Fruit fly (Drosophila melanogaster) whole organism, embryonic: ENCODE measurements around the gene GstD4.

ENCODE experiments used
- Ada2b ChIP-seq: fragments of 200-800 bp; sonication (Bioruptor generic); IDR thresholded peaks from 2 replicates; pipeline ENCODE4 v1.3.6; 2022; ENCODE audit warnings: missing biosample characterization, missing genetic modification characterization
- Adf1 ChIP-seq: fragments of 200-800 bp; sonication (Bioruptor generic); IDR thresholded peaks from 2 replicates; pipeline ENCODE4 v1.3.6; 2022; ENCODE audit warnings: missing biosample characterization, missing genetic modification characterization
- C15 ChIP-seq: fragments of 200-800 bp; sonication (Bioruptor generic); IDR thresholded peaks from 3 replicates; pipeline ENCODE4 v1.3.6; 2022; ENCODE audit warnings: missing biosample characterization, missing genetic modification characterization
- CG10321 ChIP-seq: fragments of 200-800 bp; sonication (Bioruptor generic); IDR thresholded peaks from 2 replicates; pipeline ENCODE4 v1.3.6; 2022; ENCODE audit warnings: missing biosample characterization, missing genetic modification characterization
- CG11456 ChIP-seq: fragments of 200-800 bp; sonication (Bioruptor generic); IDR thresholded peaks from 3 replicates; pipeline ENCODE4 v1.3.6; 2022; ENCODE audit warnings: missing biosample characterization, missing genetic modification characterization
- CG12071 ChIP-seq: fragments of 200-800 bp; sonication (Bioruptor generic); optimal IDR thresholded peaks from 3 replicates; lab custom pipeline; 2018; ENCODE audit warnings: missing biosample characterization, mild to moderate bottlenecking, missing genetic modification characterization
- CG14965 ChIP-seq: fragments of 200-800 bp; sonication (Bioruptor generic); optimal IDR thresholded peaks from 2 replicates; lab custom pipeline; 2016; ENCODE audit warnings: missing biosample characterization, missing genetic modification characterization, borderline replicate concordance
- CG15696 ChIP-seq: fragments of 200-800 bp; sonication (Bioruptor generic); optimal IDR thresholded peaks from 2 replicates; lab custom pipeline; 2019; ENCODE audit warnings: missing biosample characterization, mild to moderate bottlenecking, missing genetic modification characterization, moderate library complexity
- CG17568 ChIP-seq: fragments of 200-800 bp; sonication (Bioruptor generic); optimal IDR thresholded peaks from 2 replicates; lab custom pipeline; 2018; ENCODE audit warnings: missing biosample characterization, mild to moderate bottlenecking, missing genetic modification characterization, moderate library complexity
- CG18619 ChIP-seq: fragments of 200-800 bp; sonication (Bioruptor generic); optimal IDR thresholded peaks from 3 replicates; lab custom pipeline; 2017; ENCODE audit warnings: missing biosample characterization, mild to moderate bottlenecking, missing genetic modification characterization
- CG2199 ChIP-seq: fragments of 200-800 bp; sonication (Bioruptor generic); IDR thresholded peaks from 3 replicates; pipeline ENCODE4 v1.3.6; 2022; ENCODE audit warnings: missing biosample characterization, missing genetic modification characterization
- CG31441 ChIP-seq: fragments of 200-800 bp; sonication (Bioruptor generic); IDR thresholded peaks from 2 replicates; pipeline ENCODE4 v1.3.6; 2022; ENCODE audit warnings: missing biosample characterization, missing genetic modification characterization
- CG32532 ChIP-seq: fragments of 200-800 bp; sonication (Bioruptor generic); IDR thresholded peaks from 2 replicates; pipeline ENCODE4 v1.3.6; 2022; ENCODE audit warnings: missing biosample characterization, missing genetic modification characterization
- CG32767 ChIP-seq: fragments of 200-800 bp; sonication (Bioruptor generic); IDR thresholded peaks from 2 replicates; pipeline ENCODE4 v1.3.6; 2022; ENCODE audit warnings: missing biosample characterization, missing genetic modification characterization
- CG8089 ChIP-seq: fragments of 200-800 bp; sonication (Bioruptor generic); optimal IDR thresholded peaks from 3 replicates; lab custom pipeline; 2016; ENCODE audit warnings: missing biosample characterization, missing genetic modification characterization
- CG9727 ChIP-seq: fragments of 200-800 bp; sonication (Bioruptor generic); optimal IDR thresholded peaks from 3 replicates; lab custom pipeline; 2017; ENCODE audit warnings: missing biosample characterization, mild to moderate bottlenecking, missing genetic modification characterization
- CkIIα-i1 ChIP-seq: fragments of 200-800 bp; sonication (Bioruptor generic); IDR thresholded peaks from 2 replicates; pipeline ENCODE4 v1.3.6; 2022; ENCODE audit warnings: missing biosample characterization, missing genetic modification characterization
- Deaf1 ChIP-seq: fragments of 200-800 bp; optimal IDR thresholded peaks from 3 replicates; lab custom pipeline; 2019; ENCODE audit warnings: missing biosample characterization, mild to moderate bottlenecking, missing genetic modification characterization, moderate library complexity
- Dek ChIP-seq: fragments of 200-800 bp; sonication (Bioruptor generic); optimal IDR thresholded peaks from 3 replicates; lab custom pipeline; 2019; ENCODE audit warnings: missing biosample characterization, mild to moderate bottlenecking, missing genetic modification characterization, moderate library complexity
- E2f2 ChIP-seq: fragments of 200-800 bp; sonication (Bioruptor generic); IDR thresholded peaks from 2 replicates; pipeline ENCODE4 v1.3.6; 2022; ENCODE audit warnings: missing biosample characterization, missing genetic modification characterization
- Ets97D ChIP-seq: fragments of 200-800 bp; sonication (Bioruptor generic); optimal IDR thresholded peaks from 3 replicates; lab custom pipeline; 2016; ENCODE audit warnings: missing biosample characterization, missing genetic modification characterization
- Nf-YB ChIP-seq: fragments of 200-800 bp; sonication (Bioruptor generic); optimal IDR thresholded peaks from 3 replicates; lab custom pipeline; 2019; ENCODE audit warnings: missing biosample characterization, mild to moderate bottlenecking, missing genetic modification characterization, moderate library complexity
- Nf-YC ChIP-seq: fragments of 200-800 bp; optimal IDR thresholded peaks from 3 replicates; lab custom pipeline; 2019; ENCODE audit warnings: missing biosample characterization, mild to moderate bottlenecking, missing genetic modification characterization, moderate library complexity
- PHDP ChIP-seq: fragments of 200-800 bp; sonication (Bioruptor generic); optimal IDR thresholded peaks from 3 replicates; lab custom pipeline; 2018; ENCODE audit warnings: missing biosample characterization, mild to moderate bottlenecking, missing genetic modification characterization, moderate library complexity
- Sry-β ChIP-seq: fragments of 200-800 bp; sonication (Bioruptor generic); optimal IDR thresholded peaks from 2 replicates; lab custom pipeline; 2018; ENCODE audit warnings: missing biosample characterization, mild to moderate bottlenecking, missing genetic modification characterization, moderate library complexity
- Taf1 ChIP-seq: fragments of 200-800 bp; sonication (Bioruptor generic); IDR thresholded peaks from 2 replicates; pipeline ENCODE4 v1.3.6; 2022; ENCODE audit warnings: missing biosample characterization, missing genetic modification characterization
- Tbp ChIP-seq: fragments of >200 bp; optimal IDR thresholded peaks from 2 replicates; lab custom pipeline; 2018; ENCODE audit warnings: missing biosample characterization, missing genetic modification characterization
- ab ChIP-seq: fragments of 200-800 bp; sonication (Bioruptor generic); optimal IDR thresholded peaks from 2 replicates; lab custom pipeline; 2016; ENCODE audit warnings: missing biosample characterization, missing genetic modification characterization
- bbx ChIP-seq: fragments of 200-800 bp; sonication (Bioruptor generic); IDR thresholded peaks from 2 replicates; pipeline ENCODE4 v1.3.6; 2022; ENCODE audit warnings: missing biosample characterization, missing genetic modification characterization; ENCODE audit not compliant: partially characterized antibody
- cwo ChIP-seq: fragments of 200-800 bp; sonication (Bioruptor generic); optimal IDR thresholded peaks from 3 replicates; lab custom pipeline; 2017; ENCODE audit warnings: missing biosample characterization, missing genetic modification characterization, mild to moderate bottlenecking, moderate library complexity, missing genetic modification reagents
- emc ChIP-seq: fragments of 200-800 bp; sonication (Bioruptor generic); optimal IDR thresholded peaks from 2 replicates; lab custom pipeline; 2016; ENCODE audit warnings: missing biosample characterization, missing genetic modification characterization
- eve ChIP-seq, 2 experiments: fragments of >200 bp; optimal IDR thresholded peaks; 2 replicates each; lab custom pipeline; 2017; ENCODE audit warnings: missing biosample characterization in 2 of 2, missing genetic modification characterization in 2 of 2
- ewg ChIP-seq: fragments of 200-800 bp; sonication (Bioruptor generic); optimal IDR thresholded peaks from 3 replicates; lab custom pipeline; 2017; ENCODE audit warnings: mild to moderate bottlenecking, missing biosample characterization, missing genetic modification reagents, missing genetic modification characterization
- fd102C ChIP-seq: fragments of 200-800 bp; sonication (Bioruptor generic); optimal IDR thresholded peaks from 2 replicates; lab custom pipeline; 2018; ENCODE audit warnings: missing biosample characterization, mild to moderate bottlenecking, missing genetic modification characterization, moderate library complexity
- gcm2 ChIP-seq: fragments of 200-800 bp; sonication (Bioruptor generic); optimal IDR thresholded peaks from 2 replicates; lab custom pipeline; 2016; ENCODE audit warnings: missing biosample characterization, missing genetic modification characterization
- her ChIP-seq: fragments of 200-800 bp; sonication (Bioruptor generic); optimal IDR thresholded peaks from 2 replicates; lab custom pipeline; 2016; ENCODE audit warnings: missing biosample characterization, missing genetic modification characterization
- kay ChIP-seq: fragments of 200-800 bp; sonication (Bioruptor generic); optimal IDR thresholded peaks from 2 replicates; lab custom pipeline; 2016; ENCODE audit warnings: missing biosample characterization, missing genetic modification characterization
- kni ChIP-seq: fragments of 200-800 bp; sonication (Bioruptor generic); optimal IDR thresholded peaks from 3 replicates; lab custom pipeline; 2017; ENCODE audit warnings: mild to moderate bottlenecking, missing biosample characterization, missing genetic modification reagents, missing genetic modification characterization
- nau ChIP-seq: fragments of 200-800 bp; sonication (Bioruptor generic); optimal IDR thresholded peaks from 3 replicates; lab custom pipeline; 2017; ENCODE audit warnings: missing biosample characterization, mild to moderate bottlenecking, missing genetic modification characterization, missing genetic modification reagents
- nerfin-2 ChIP-seq: fragments of 200-800 bp; sonication (Bioruptor generic); IDR thresholded peaks from 2 replicates; pipeline ENCODE4 v1.3.6; 2022; ENCODE audit warnings: missing biosample characterization, missing genetic modification characterization; ENCODE audit not compliant: partially characterized antibody
- pb ChIP-seq: fragments of 200-800 bp; sonication (Bioruptor generic); optimal IDR thresholded peaks from 3 replicates; lab custom pipeline; 2016; ENCODE audit warnings: missing biosample characterization, missing genetic modification characterization
- peb ChIP-seq: fragments of 200-800 bp; sonication (Bioruptor generic); IDR thresholded peaks from 2 replicates; pipeline ENCODE4 v1.3.6; 2022; ENCODE audit warnings: missing biosample characterization, missing genetic modification characterization
- pnt ChIP-seq: fragments of 200-800 bp; sonication (Bioruptor generic); optimal IDR thresholded peaks from 3 replicates; lab custom pipeline; 2016; ENCODE audit warnings: missing biosample characterization, missing genetic modification characterization
- pros ChIP-seq: fragments of 200-800 bp; sonication (Bioruptor generic); optimal IDR thresholded peaks from 3 replicates; lab custom pipeline; 2019; ENCODE audit warnings: missing biosample characterization, mild to moderate bottlenecking, missing genetic modification characterization, moderate library complexity
- repo ChIP-seq: fragments of 200-800 bp; sonication (Bioruptor generic); optimal IDR thresholded peaks from 2 replicates; lab custom pipeline; 2016; ENCODE audit warnings: missing biosample characterization, missing genetic modification characterization
- salm ChIP-seq: fragments of 200-800 bp; sonication (Bioruptor generic); optimal IDR thresholded peaks from 2 replicates; lab custom pipeline; 2018; ENCODE audit warnings: missing biosample characterization, mild to moderate bottlenecking, missing genetic modification characterization
- sens ChIP-seq: fragments of 200-800 bp; sonication (Bioruptor generic); peaks from one replicate; lab custom pipeline; 2016; ENCODE audit warnings: missing biosample characterization, missing genetic modification characterization
- sim ChIP-seq: fragments of 200-800 bp; sonication (Bioruptor generic); IDR thresholded peaks from 2 replicates; pipeline ENCODE4 v1.3.6; 2022; ENCODE audit warnings: missing biosample characterization, missing genetic modification characterization
- tin ChIP-seq: fragments of 200-800 bp; sonication (Bioruptor generic); optimal IDR thresholded peaks from 3 replicates; lab custom pipeline; 2016; ENCODE audit warnings: missing biosample characterization, missing genetic modification characterization
- toy ChIP-seq: fragments of 200-800 bp; sonication (Bioruptor generic); IDR thresholded peaks from 2 replicates; pipeline ENCODE4 v1.3.6; 2022; ENCODE audit warnings: missing biosample characterization, missing genetic modification characterization
- unc-4 ChIP-seq: fragments of 200-800 bp; sonication (Bioruptor generic); IDR thresholded peaks from 2 replicates; pipeline ENCODE4 v1.3.6; 2022; ENCODE audit warnings: missing biosample characterization, missing genetic modification characterization; ENCODE audit not compliant: partially characterized antibody
- zen ChIP-seq: fragments of 200-800 bp; sonication (Bioruptor generic); optimal IDR thresholded peaks from 3 replicates; lab custom pipeline; 2018; ENCODE audit warnings: missing biosample characterization, mild to moderate bottlenecking, missing genetic modification characterization, moderate library complexity
- zfh1 ChIP-seq: fragments of 200-800 bp; sonication (Bioruptor generic); IDR thresholded peaks from 3 replicates; pipeline ENCODE4 v1.3.6; 2022; ENCODE audit warnings: missing biosample characterization, missing genetic modification characterization
- zfh2 ChIP-seq: fragments of 200-800 bp; sonication (Bioruptor generic); optimal IDR thresholded peaks from 2 replicates; lab custom pipeline; 2016; ENCODE audit warnings: missing biosample characterization, missing genetic modification characterization

Gene GstD4

dm6 chr3R:12347659-12348058 is 26.2 kb upstream of the GstD4 start (continued):
- TF ChIP-seq tin (GFP tag; lab: Kevin White, UChicago) = no peak
- TF ChIP-seq emc (GFP tag; lab: Kevin White, UChicago) = no peak
- TF ChIP-seq peb (GFP tag; lab: Robert Waterston, UW) = no peak
- TF ChIP-seq Sry-β (GFP tag; lab: Kevin White, UChicago) = no peak
- TF ChIP-seq CG17568 (GFP tag; lab: Kevin White, UChicago) = no peak
- TF ChIP-seq Deaf1 (tag; lab: Kevin White, UChicago) = peak; percentile 84
- no peak for TF ChIP-seq ab
- TF ChIP-seq unc-4 = no peak
- TF ChIP-seq fd102C (GFP tag; lab: Kevin White, UChicago) = no peak
- TF ChIP-seq Adf1 = 0 out of 2 replicates have a peak, but pooled peaks have one; percentile 8
- TF ChIP-seq E2f2 (GFP tag; lab: Robert Waterston, UW) = no peak
- no peak for TF ChIP-seq cwo (GFP tag; lab: Kevin White, UChicago)
- TF ChIP-seq eve (GFP tag; optimal IDR thresholded peaks at IDR 0.05; lab: Kevin White, UChicago) = no peak
- TF ChIP-seq Ets97D (GFP tag; lab: Kevin White, UChicago) = no peak
- TF ChIP-seq pb (GFP tag; lab: Kevin White, UChicago) = no peak
- no peak for TF ChIP-seq toy (GFP tag; lab: Robert Waterston, UW)
- no peak for TF ChIP-seq CG18619
- no peak for TF ChIP-seq CG14965 (GFP tag; lab: Kevin White, UChicago)
- TF ChIP-seq Tbp (GFP tag; lab: Kevin White, UChicago) = no peak
- peak; percentile 73 for TF ChIP-seq CG10321
- peak; percentile 29; the same call in 1 of the 2 replicates for TF ChIP-seq CG32767 (GFP tag; lab: Robert Waterston, UW)
- no peak for TF ChIP-seq zen (tag; lab: Kevin White, UChicago)
- 0 out of 2 replicates have a peak, but pooled peaks have one; percentile 9 for TF ChIP-seq CG32532
- no peak for TF ChIP-seq CG2199 (GFP tag; lab: Robert Waterston, UW)
- no peak for TF ChIP-seq PHDP (tag; lab: Kevin White, UChicago)
- no peak for TF ChIP-seq CG11456 (GFP tag; lab: Robert Waterston, UW)
- no peak for TF ChIP-seq pnt (GFP tag; lab: Kevin White, UChicago)
- peak; percentile 20 for TF ChIP-seq CG12071 (GFP tag; lab: Kevin White, UChicago)
- TF ChIP-seq pros (GFP tag; lab: Kevin White, UChicago) = no peak
- TF ChIP-seq Nf-YC (tag; lab: Kevin White, UChicago) = peak; percentile 91
- TF ChIP-seq ewg (GFP tag; lab: Kevin White, UChicago) = peak; percentile 74
- TF ChIP-seq Ada2b = no peak
- TF ChIP-seq nau = no peak
- no peak for TF ChIP-seq nerfin-2 (GFP tag; lab: Robert Waterston, UW)
- TF ChIP-seq zfh1 (GFP tag; lab: Robert Waterston, UW) = no peak
- peak; percentile 27 for TF ChIP-seq sens
- peak; percentile 78 for TF ChIP-seq Nf-YB (GFP tag; lab: Kevin White, UChicago)
- TF ChIP-seq salm (tag; lab: Kevin White, UChicago) = no peak
- no peak for TF ChIP-seq bbx
- no peak for TF ChIP-seq CG31441
- TF ChIP-seq kni = no peak
- TF ChIP-seq sim (GFP tag; lab: Robert Waterston, UW) = no peak

dm6 chr3R:12350497-12350896 is 23.4 kb upstream of the GstD4 start, which contains the start of gene CG10038:
Gene CG10038, minus strand, starts transcription at chr3R:12350644.
- no peak for TF ChIP-seq CG9727 (GFP tag; lab: Kevin White, UChicago)
- no peak for TF ChIP-seq repo (GFP tag; lab: Kevin White, UChicago)
- TF ChIP-seq her = no peak
- TF ChIP-seq Taf1 (GFP tag; lab: Robert Waterston, UW) = no peak
- no peak for TF ChIP-seq C15 (GFP tag; lab: Robert Waterston, UW)
- TF ChIP-seq Adf1 = peak; percentile 25; the same call in 1 of the 2 replicates
- TF ChIP-seq nerfin-2 (GFP tag; lab: Robert Waterston, UW) = peak; percentile 89
- no peak for TF ChIP-seq CG8089 (GFP tag; lab: Kevin White, UChicago)
- peak; percentile 60 for TF ChIP-seq Dek (tag; lab: Kevin White, UChicago)
- TF ChIP-seq kay = peak; percentile 14
- TF ChIP-seq zfh2 (GFP tag; lab: Kevin White, UChicago) = peak; percentile 37
- TF ChIP-seq CkIIα-i1 (GFP tag; lab: Robert Waterston, UW) = no peak
- no peak for TF ChIP-seq gcm2
- TF ChIP-seq CG15696 (tag; lab: Kevin White, UChicago) = no peak
